Worm (Caenorhabditis elegans): Measurements from ENCODE around the gene T28F3.5.

ce11 chrIV:17265716-17266115 is 28.9 kb upstream of the T28F3.5 start:
- TF ChIP-seq B0019.2 (GFP tag; conservative IDR thresholded peaks at IDR 0.05) (no peak), F52B5.7 (tag; optimal IDR thresholded peaks at IDR 0.05) (no peak), let-526 (GFP tag; IDR thresholded peaks at IDR 0.05) (no peak), rpc-1 (optimal IDR thresholded peaks at IDR 0.05) (no peak), rpc-1 (tag; optimal IDR thresholded peaks at IDR 0.05) (no peak), Y67H2A.10 (GFP tag; conservative IDR thresholded peaks at IDR 0.05) (no peak), B0261.1 (tag; optimal IDR thresholded peaks at IDR 0.05) (no peak), ets-4 (GFP tag; optimal IDR thresholded peaks at IDR 0.05) (no peak)

All from whole organism, young adult.